Worm (Caenorhabditis elegans) whole organism, early embryonic: ENCODE data around the gene rpl-9.

ENCODE experiments used
- B0310.2 ChIP-seq: sonication (generic microtip); optimal IDR thresholded peaks from 2 replicates; lab custom pipeline; 2016; ENCODE audit warnings: mild to moderate bottlenecking, missing genetic modification characterization, missing compliant biosample characterization
- F13C5.2 ChIP-seq: sonication (generic microtip); optimal IDR thresholded peaks from 2 replicates; lab custom pipeline; 2017; ENCODE audit warnings: mild to moderate bottlenecking, missing genetic modification characterization, inconsistent platforms, missing compliant biosample characterization
- aly-1 ChIP-seq: sonication (generic microtip); optimal IDR thresholded peaks from 2 replicates; lab custom pipeline; 2016; ENCODE audit warnings: missing genetic modification characterization, missing compliant biosample characterization
- ama-1 ChIP-seq: fragments of 150-350 bp; optimal IDR thresholded peaks from 2 replicates; lab custom pipeline; 2014
- ceh-13 ChIP-seq: fragments of 200-800 bp; sonication (Bioruptor generic); optimal IDR thresholded peaks from 2 replicates; lab custom pipeline; 2018; ENCODE audit warnings: mild to moderate bottlenecking, missing genetic modification characterization, missing compliant biosample characterization
- ceh-36 ChIP-seq: sonication (generic microtip); optimal IDR thresholded peaks from 2 replicates; lab custom pipeline; 2016; ENCODE audit warnings: missing genetic modification characterization, inconsistent platforms, missing compliant biosample characterization
- ets-7 ChIP-seq: sonication (generic microtip); optimal IDR thresholded peaks from 2 replicates; lab custom pipeline; 2016; ENCODE audit warnings: missing genotype, missing genetic modification characterization, missing compliant biosample characterization
- flt-1 ChIP-seq: fragments of 200-800 bp; sonication (Bioruptor generic); IDR thresholded peaks from 2 replicates; pipeline ENCODE4 v1.3.6; 2022; ENCODE audit warnings: missing genetic modification characterization, missing compliant biosample characterization
- hmbx-1 ChIP-seq: sonication (generic microtip); optimal IDR thresholded peaks from 2 replicates; lab custom pipeline; 2016; ENCODE audit warnings: mild to moderate bottlenecking, missing genetic modification characterization, missing compliant biosample characterization
- hmg-4 ChIP-seq: fragments of 200-800 bp; sonication (Bioruptor generic); optimal IDR thresholded peaks from 2 replicates; lab custom pipeline; 2018; ENCODE audit warnings: mild to moderate bottlenecking, missing genetic modification characterization, missing compliant biosample characterization
- hnd-1 ChIP-seq: sonication (generic microtip); optimal IDR thresholded peaks from 2 replicates; lab custom pipeline; 2016; ENCODE audit warnings: missing genetic modification characterization, missing compliant biosample characterization
- pes-1 ChIP-seq: fragments of 200-800 bp; sonication (Bioruptor generic); IDR thresholded peaks from 2 replicates; pipeline ENCODE4 v1.3.6; 2022; ENCODE audit warnings: missing genetic modification reagents, missing genetic modification characterization, missing compliant biosample characterization
- scrt-1 ChIP-seq: fragments of 200-800 bp; sonication (Bioruptor generic); IDR thresholded peaks from 2 replicates; pipeline ENCODE4 v1.3.6; 2022; ENCODE audit warnings: missing genetic modification characterization, missing compliant biosample characterization
- sea-1 ChIP-seq: fragments of 200-800 bp; sonication (Bioruptor generic); conservative IDR thresholded peaks from 2 replicates; pipeline ENCODE4 v1.3.6; 2022; ENCODE audit warnings: missing genetic modification characterization, missing compliant biosample characterization
- tbx-11 ChIP-seq: fragments of 200-800 bp; sonication (Bioruptor generic); IDR thresholded peaks from 2 replicates; pipeline ENCODE4 v1.3.6; 2022; ENCODE audit warnings: missing genetic modification characterization, missing compliant biosample characterization
- tbx-37 ChIP-seq: fragments of 200-800 bp; sonication (Bioruptor generic); conservative IDR thresholded peaks from 2 replicates; pipeline ENCODE4 v1.3.6; 2022; ENCODE audit warnings: missing genetic modification reagents, missing genetic modification characterization, missing compliant biosample characterization
- tra-4 ChIP-seq: sonication (generic microtip); optimal IDR thresholded peaks from 2 replicates; lab custom pipeline; 2017; ENCODE audit warnings: missing genetic modification characterization, missing compliant biosample characterization

rpl-9 gene

DNA sequence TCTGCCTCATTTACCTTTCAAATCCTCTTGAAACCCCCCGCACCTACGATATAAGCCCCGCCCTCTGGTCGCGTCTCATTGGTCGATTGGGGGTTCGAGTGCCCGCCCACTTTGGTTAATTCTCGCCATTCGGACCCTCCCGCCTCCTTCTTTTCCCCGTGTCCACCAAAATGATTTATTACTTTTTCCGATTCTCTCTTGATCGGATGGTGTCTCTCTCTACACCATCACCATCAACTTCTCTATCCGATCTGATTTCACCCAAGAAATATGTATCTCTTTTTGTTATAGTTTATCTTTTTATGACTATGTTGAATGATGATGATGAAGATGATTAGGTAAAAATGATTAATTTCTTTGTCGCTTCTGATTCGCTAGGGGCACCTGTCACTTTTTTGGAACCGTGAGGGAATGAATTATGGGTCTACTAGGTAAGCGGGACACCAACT is 17.9 kb downstream of the rpl-9 start:
- TF ChIP-seq scrt-1 (GFP tag; lab: Robert Waterston, UW) (no peak), sea-1 (0 out of 2 replicates have a peak, but pooled peaks have one; percentile 45), flt-1 (GFP tag; lab: Robert Waterston, UW) (no peak), hmg-4 (GFP tag; lab: Kevin White, UChicago) (peak; percentile 32), tbx-11 (GFP tag; lab: Robert Waterston, UW) (0 out of 2 replicates have a peak, but pooled peaks have one; percentile 40), pes-1 (GFP tag; lab: Robert Waterston, UW) (no peak), ceh-13 (GFP tag; lab: Kevin White, UChicago) (peak; percentile 61), ama-1 (no peak), tra-4 (tag; lab: Kevin White, UChicago) (no peak)

DNA sequence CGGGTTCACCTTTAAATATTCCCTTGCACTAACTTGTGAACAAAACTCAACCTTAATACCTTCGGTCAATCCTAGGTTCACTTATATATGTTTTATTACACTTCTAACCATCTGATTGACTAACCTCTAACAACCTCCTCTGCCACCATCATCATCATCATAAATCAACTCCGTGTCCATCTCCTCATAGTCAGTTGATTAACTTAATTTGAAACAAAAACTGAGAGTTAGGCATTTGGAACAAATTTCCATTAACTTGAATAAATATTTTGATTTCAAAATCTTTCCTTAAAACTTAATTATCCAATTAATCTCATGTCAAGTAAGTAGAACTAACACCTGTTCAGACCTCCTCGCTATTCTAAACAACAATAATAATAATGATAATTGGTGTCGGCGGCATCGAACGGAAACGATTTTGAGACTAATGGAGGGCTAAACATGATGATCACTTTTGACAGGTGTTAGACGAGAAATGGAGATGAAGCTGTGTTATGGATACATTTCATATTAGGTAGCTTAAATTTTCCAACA is 18.9 kb downstream of the rpl-9 start:
- TF ChIP-seq pes-1 (GFP tag; lab: Robert Waterston, UW): no peak
- TF ChIP-seq flt-1 (GFP tag; lab: Robert Waterston, UW): no peak
- TF ChIP-seq ets-7: no peak
- TF ChIP-seq sea-1: no peak
- no peak for TF ChIP-seq tbx-37
- no peak for TF ChIP-seq tbx-11 (GFP tag; lab: Robert Waterston, UW)
- no peak for TF ChIP-seq ceh-36 (tag; lab: Kevin White, UChicago)
- no peak for TF ChIP-seq hnd-1 (tag; lab: Kevin White, UChicago)
- TF ChIP-seq ceh-13 (GFP tag; lab: Kevin White, UChicago): no peak
- TF ChIP-seq ama-1: no peak

DNA sequence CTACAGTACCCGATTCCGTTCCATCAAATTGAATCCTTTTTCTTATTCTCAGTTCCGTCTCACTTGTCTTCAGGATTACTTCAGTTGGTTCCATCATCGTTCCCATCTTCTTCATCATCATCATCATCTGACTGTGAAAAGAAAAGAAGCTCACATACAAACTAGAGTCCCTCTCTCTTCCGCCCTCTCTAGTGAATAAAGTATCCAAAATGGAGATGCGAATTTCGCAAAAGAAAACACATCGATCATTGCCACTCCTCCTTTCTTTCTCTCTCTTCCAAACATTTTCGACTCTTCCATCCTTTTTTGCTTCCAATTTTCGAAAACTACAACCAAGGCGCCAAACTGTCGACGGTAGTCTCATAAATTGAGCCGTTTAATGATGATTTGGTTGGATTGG is 19.8 kb downstream of the rpl-9 start:
- no peak for TF ChIP-seq tbx-37
- TF ChIP-seq ama-1: no peak
- TF ChIP-seq ceh-36 (tag; lab: Kevin White, UChicago): no peak
- TF ChIP-seq hnd-1 (tag; lab: Kevin White, UChicago): no peak
- TF ChIP-seq B0310.2 (tag; lab: Kevin White, UChicago): no peak
- TF ChIP-seq hmbx-1 (tag; lab: Kevin White, UChicago): no peak
- TF ChIP-seq F13C5.2 (tag; lab: Kevin White, UChicago): no peak
- no peak for TF ChIP-seq pes-1 (GFP tag; lab: Robert Waterston, UW)
- no peak for TF ChIP-seq ceh-13 (GFP tag; lab: Kevin White, UChicago)
- no peak for TF ChIP-seq tra-4 (tag; lab: Kevin White, UChicago)
- no peak for TF ChIP-seq flt-1 (GFP tag; lab: Robert Waterston, UW)
- no peak for TF ChIP-seq tbx-11 (GFP tag; lab: Robert Waterston, UW)
- TF ChIP-seq hmg-4 (GFP tag; lab: Kevin White, UChicago): no peak
- TF ChIP-seq scrt-1 (GFP tag; lab: Robert Waterston, UW): no peak
- TF ChIP-seq sea-1: no peak
- TF ChIP-seq aly-1 (tag; lab: Kevin White, UChicago): no peak
- no peak for TF ChIP-seq ets-7

DNA sequence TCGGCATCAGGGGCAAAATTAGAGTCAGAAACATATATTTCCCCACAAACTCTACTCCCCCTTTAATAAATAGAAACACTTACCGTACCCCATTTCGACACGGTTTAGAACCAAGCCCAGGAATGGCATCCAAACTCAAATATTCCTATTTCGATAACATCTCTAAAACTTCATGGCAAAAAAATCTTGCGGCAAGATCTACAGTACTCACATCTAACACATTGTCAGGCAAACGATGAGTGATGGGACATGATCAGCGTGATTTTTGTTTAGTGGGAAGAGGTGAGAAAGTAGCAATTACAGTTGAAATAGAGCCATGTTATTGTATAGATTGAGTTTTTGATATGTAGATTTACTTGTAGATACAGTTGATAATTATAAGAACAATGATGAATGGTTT is 21.7 kb downstream of the rpl-9 start:
- TF ChIP-seq ceh-13 (GFP tag; lab: Kevin White, UChicago) (peak; percentile 13), pes-1 (GFP tag; lab: Robert Waterston, UW) (no peak)

DNA sequence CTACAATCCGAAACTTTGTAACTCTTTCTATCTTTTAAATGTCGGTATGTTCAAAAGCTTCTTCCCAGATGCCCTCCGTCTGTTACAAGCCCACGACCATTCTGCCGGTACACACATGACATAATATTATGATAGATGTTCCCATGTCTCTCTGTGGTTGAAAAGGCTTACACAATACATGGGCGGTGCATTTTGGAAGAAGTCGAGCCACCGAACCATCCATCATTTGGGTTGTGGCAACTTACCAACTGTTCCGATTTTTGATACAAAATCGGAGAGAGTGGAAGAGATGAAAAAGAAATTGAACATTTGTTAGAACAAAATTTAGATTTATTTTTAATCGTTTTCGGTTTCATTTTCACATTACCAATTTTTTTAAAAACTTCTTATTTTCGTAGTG is 23.7 kb downstream of the rpl-9 start:
- no peak for TF ChIP-seq tbx-37
- TF ChIP-seq F13C5.2 (tag; lab: Kevin White, UChicago): no peak
- no peak for TF ChIP-seq hnd-1 (tag; lab: Kevin White, UChicago)
- no peak for TF ChIP-seq B0310.2 (tag; lab: Kevin White, UChicago)
- TF ChIP-seq hmg-4 (GFP tag; lab: Kevin White, UChicago): no peak
- no peak for TF ChIP-seq pes-1 (GFP tag; lab: Robert Waterston, UW)
- no peak for TF ChIP-seq scrt-1 (GFP tag; lab: Robert Waterston, UW)
- TF ChIP-seq sea-1: no peak
- TF ChIP-seq ceh-36 (tag; lab: Kevin White, UChicago): no peak
- TF ChIP-seq hmbx-1 (tag; lab: Kevin White, UChicago): no peak
- TF ChIP-seq tbx-11 (GFP tag; lab: Robert Waterston, UW): no peak

DNA sequence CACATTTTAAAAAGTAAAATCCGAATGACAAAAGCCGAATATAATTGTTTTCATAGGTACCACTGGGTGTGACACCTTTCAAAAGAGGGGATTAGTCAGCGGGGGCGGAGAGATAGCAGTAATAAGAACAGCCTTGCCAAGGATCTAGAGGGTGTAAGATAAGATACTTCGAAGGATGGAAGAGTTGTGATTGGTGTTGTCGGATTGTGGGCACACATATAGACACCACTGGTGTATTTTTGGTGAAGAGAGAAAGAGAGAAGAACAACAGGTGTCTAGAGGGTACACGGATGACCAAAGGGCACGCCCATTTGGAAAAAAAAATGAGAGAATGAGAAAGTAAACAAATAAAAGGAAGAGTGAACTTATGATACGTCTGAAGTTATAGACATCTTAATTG is 27.4 kb downstream of the rpl-9 start:
- TF ChIP-seq scrt-1 (GFP tag; lab: Robert Waterston, UW) (no peak), tbx-37 (no peak), ceh-36 (tag; lab: Kevin White, UChicago) (peak; percentile 53), hnd-1 (tag; lab: Kevin White, UChicago) (no peak), hmbx-1 (tag; lab: Kevin White, UChicago) (no peak), ets-7 (no peak), pes-1 (GFP tag; lab: Robert Waterston, UW) (no peak), ceh-13 (GFP tag; lab: Kevin White, UChicago) (no peak), aly-1 (tag; lab: Kevin White, UChicago) (no peak)

DNA sequence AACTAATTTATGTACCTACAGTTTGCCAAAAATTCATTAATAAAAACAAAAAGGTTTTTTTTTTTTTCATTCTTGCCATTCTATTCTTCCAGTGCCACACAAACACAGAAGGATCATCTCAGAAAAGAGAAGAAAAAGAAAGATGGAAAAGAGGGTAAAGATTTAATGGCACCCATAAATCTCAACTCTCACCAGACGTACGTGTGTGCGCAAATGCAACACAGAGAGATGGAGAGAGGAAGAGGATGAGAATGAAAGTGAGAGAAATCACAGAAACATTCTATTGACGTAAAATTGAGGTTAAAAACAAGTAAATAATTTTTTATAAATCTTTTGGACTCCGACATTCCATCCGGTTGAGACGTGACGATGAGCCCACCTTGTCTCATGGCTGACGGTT is 28.4 kb downstream of the rpl-9 start:
- no peak for TF ChIP-seq ceh-36 (tag; lab: Kevin White, UChicago)
- no peak for TF ChIP-seq ama-1
- TF ChIP-seq pes-1 (GFP tag; lab: Robert Waterston, UW): no peak
- no peak for TF ChIP-seq ceh-13 (GFP tag; lab: Kevin White, UChicago)
- TF ChIP-seq tbx-11 (GFP tag; lab: Robert Waterston, UW): no peak
- no peak for TF ChIP-seq hmg-4 (GFP tag; lab: Kevin White, UChicago)

DNA sequence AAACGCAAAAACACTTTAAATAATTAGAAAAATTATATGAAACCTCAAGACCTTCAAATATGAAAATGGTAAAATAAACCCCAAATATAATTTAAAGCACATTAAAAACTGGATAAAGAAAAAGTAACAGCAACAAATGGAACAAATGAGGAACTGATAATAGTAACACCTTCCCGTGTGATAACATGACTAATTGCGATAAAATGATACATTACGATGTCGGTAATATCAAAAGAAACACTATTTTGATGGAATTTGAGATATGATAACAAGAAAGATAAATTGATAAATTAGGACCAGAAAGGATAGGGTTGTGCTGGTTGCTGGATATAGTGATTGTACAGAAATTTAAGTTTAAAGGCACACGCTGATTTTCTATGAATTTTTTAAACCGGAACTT is 30.6 kb downstream of the rpl-9 start:
- no peak for TF ChIP-seq ets-7
- no peak for TF ChIP-seq hmg-4 (GFP tag; lab: Kevin White, UChicago)
- no peak for TF ChIP-seq hnd-1 (tag; lab: Kevin White, UChicago)
- TF ChIP-seq B0310.2 (tag; lab: Kevin White, UChicago): no peak
- no peak for TF ChIP-seq scrt-1 (GFP tag; lab: Robert Waterston, UW)
- no peak for TF ChIP-seq tbx-11 (GFP tag; lab: Robert Waterston, UW)
- no peak for TF ChIP-seq flt-1 (GFP tag; lab: Robert Waterston, UW)
- no peak for TF ChIP-seq ceh-36 (tag; lab: Kevin White, UChicago)
- TF ChIP-seq aly-1 (tag; lab: Kevin White, UChicago): no peak
